Worm (Caenorhabditis elegans): ENCODE measurements around the gene C25A11.2.

DNA sequence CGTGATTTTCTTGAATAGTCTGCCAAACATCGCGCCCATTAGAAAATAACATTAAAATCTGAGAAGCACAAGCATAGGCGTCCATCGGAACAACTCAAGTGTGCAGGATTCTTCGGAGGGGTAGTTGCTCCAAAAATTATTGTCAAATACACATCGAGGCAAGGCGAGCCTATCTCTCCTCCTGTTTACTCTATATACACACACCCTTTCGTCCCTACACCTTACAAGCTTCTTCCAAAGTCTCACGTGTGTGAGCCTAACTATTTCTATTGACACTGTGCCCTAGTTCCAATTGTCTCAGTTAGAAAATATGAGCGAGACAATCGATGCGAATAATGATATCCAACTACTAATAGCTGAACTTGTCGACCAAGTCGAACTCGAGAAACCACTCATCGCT lies 22.0 kb upstream of the C25A11.2 start:
- no peak for TF ChIP-seq dao-5 (tag; optimal IDR thresholded peaks at IDR 0.05)
- no peak for TF ChIP-seq him-1 (tag; optimal IDR thresholded peaks at IDR 0.05)
- TF ChIP-seq W03F9.2 (tag; optimal IDR thresholded peaks at IDR 0.05) = no peak

Measured in whole organism, L4/young adult.